Worm (Caenorhabditis elegans) whole organism, L2 larva: ENCODE results near the gene C13C4.7.

Experiments
- R02D3.7 ChIP-seq: fragments of 150-350 bp; optimal IDR thresholded peaks from 2 replicates; lab custom pipeline; 2014; ENCODE audit warnings: missing biosample characterization, missing genetic modification characterization
- ama-1 ChIP-seq: fragments of 150-350 bp; optimal IDR thresholded peaks from 2 replicates; lab custom pipeline; 2018; ENCODE audit warnings: inconsistent platforms
- ceh-82 ChIP-seq: fragments of 150-350 bp; optimal IDR thresholded peaks from 2 replicates; lab custom pipeline; 2014; ENCODE audit warnings: missing biosample characterization, missing genetic modification characterization
- elt-1 ChIP-seq: fragments of 150-350 bp; optimal IDR thresholded peaks from 2 replicates; lab custom pipeline; 2014; ENCODE audit warnings: missing biosample characterization, missing genetic modification characterization
- fos-1 ChIP-seq: fragments of 150-350 bp; optimal IDR thresholded peaks from 2 replicates; lab custom pipeline; 2014; ENCODE audit warnings: missing biosample characterization, missing genetic modification characterization
- mdl-1 ChIP-seq, 2 experiments: fragments of 150-350 bp in 1 of 2; sonication (generic microtip) in 1 of 2; optimal IDR thresholded peaks; 2 replicates each; lab custom pipeline; 2017; ENCODE audit warnings: missing biosample characterization in 2 of 2, missing genetic modification characterization in 2 of 2
- nhr-11 ChIP-seq: fragments of 150-350 bp; optimal IDR thresholded peaks from 2 replicates; lab custom pipeline; 2014; ENCODE audit warnings: missing biosample characterization, missing genetic modification characterization
- nhr-237 ChIP-seq: fragments of 150-350 bp; optimal IDR thresholded peaks from 2 replicates; lab custom pipeline; 2014; ENCODE audit warnings: missing biosample characterization, missing genetic modification characterization
- nhr-25 ChIP-seq: fragments of 150-350 bp; sonication (generic microtip); optimal IDR thresholded peaks from 3 replicates; lab custom pipeline; 2014; ENCODE audit warnings: missing biosample characterization, missing genetic modification characterization
- nhr-77 ChIP-seq: fragments of 150-350 bp; optimal IDR thresholded peaks from 2 replicates; lab custom pipeline; 2014; ENCODE audit warnings: missing biosample characterization, missing genetic modification characterization
- peb-1 ChIP-seq: fragments of 150-350 bp; optimal IDR thresholded peaks from 2 replicates; lab custom pipeline; 2014; ENCODE audit warnings: missing biosample characterization, missing genetic modification characterization
- sma-9 ChIP-seq, 2 experiments: fragments of 150-350 bp in 1 of 2; sonication (generic microtip) in 1 of 2; optimal IDR thresholded peaks; 2 replicates each; lab custom pipeline; 2014 to 2016; ENCODE audit warnings: missing genetic modification characterization in 2 of 2, mild to moderate bottlenecking in 1 of 2, missing biosample characterization in 1 of 2, missing compliant biosample characterization in 1 of 2, missing genetic modification reagents in 1 of 2, moderate library complexity in 1 of 2
- unc-62 ChIP-seq: fragments of 150-350 bp; optimal IDR thresholded peaks from 2 replicates; lab custom pipeline; 2014; ENCODE audit warnings: missing biosample characterization, missing genetic modification reagents, missing genetic modification characterization
- zag-1 ChIP-seq: fragments of 150-350 bp; optimal IDR thresholded peaks from 2 replicates; lab custom pipeline; 2014; ENCODE audit warnings: missing biosample characterization, missing genetic modification characterization

DNA sequence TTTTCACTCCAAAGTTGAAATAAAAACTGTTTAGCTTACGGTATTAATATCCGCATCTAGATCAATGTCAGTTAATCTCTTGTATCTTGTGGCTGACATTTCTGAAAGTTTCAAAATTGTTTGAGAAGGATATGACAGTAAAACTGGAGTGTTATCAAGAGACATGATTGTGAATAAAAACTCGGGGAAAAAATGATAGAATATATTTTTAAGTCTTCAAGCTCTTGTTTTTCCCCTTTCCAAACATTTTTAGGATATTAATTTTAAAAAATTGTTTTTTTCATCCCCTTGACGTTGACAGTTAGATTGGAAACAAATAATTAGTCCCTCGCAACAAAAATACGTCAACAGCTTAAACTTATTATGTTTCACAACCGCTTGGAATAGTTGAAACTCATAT, 45.4 kb downstream of the C13C4.7 start, which contains the start of gene R07B7.6:
- TF ChIP-seq fos-1 (tag; lab: Kevin White, UChicago): no peak
- no peak for TF ChIP-seq nhr-25 (tag; lab: Kevin White, UChicago)
- no peak for TF ChIP-seq elt-1 (tag; lab: Kevin White, UChicago)
- TF ChIP-seq unc-62 (GFP tag; lab: Kevin White, UChicago): no peak
- TF ChIP-seq ama-1 (lab: Kevin White, UChicago): no peak
- no peak for TF ChIP-seq nhr-237 (tag; lab: Kevin White, UChicago)
- TF ChIP-seq mdl-1 (tag; optimal IDR thresholded peaks at IDR 0.05; lab: Kevin White, UChicago): no peak
- no peak for TF ChIP-seq zag-1 (tag; lab: Kevin White, UChicago)
- TF ChIP-seq ceh-82 (tag; lab: Kevin White, UChicago): no peak
- TF ChIP-seq R02D3.7 (tag; lab: Kevin White, UChicago): no peak
- TF ChIP-seq nhr-11 (tag; lab: Kevin White, UChicago): no peak
- no peak for TF ChIP-seq sma-9 (GFP tag; optimal IDR thresholded peaks at IDR 0.05; lab: Kevin White, UChicago)
- TF ChIP-seq sma-9 (tag; optimal IDR thresholded peaks at IDR 0.05; lab: Kevin White, UChicago): no peak
- no peak for TF ChIP-seq nhr-77
- no peak for TF ChIP-seq peb-1 (tag; lab: Kevin White, UChicago)
